Worm (Caenorhabditis elegans): ENCODE measurements around the gene csa-1.
A peak's percentile ranks its signal among the peaks of the same experiment; 100 is the strongest.

The csa-1 gene

ce11 chrII:9280048-9280772 lies 39.3 kb downstream of the csa-1 start, which contains the start of gene gldi-3:
gldi-3 (minus strand) TSS chrII:9280098.
- TF ChIP-seq W03F9.2 (tag; optimal IDR thresholded peaks at IDR 0.05) = no peak
- no peak for TF ChIP-seq him-1 (tag; optimal IDR thresholded peaks at IDR 0.05)
- TF ChIP-seq dao-5 (tag; optimal IDR thresholded peaks at IDR 0.05) = no peak

ce11 chrII:9279016-9279415 lies 40.5 kb downstream of the csa-1 start:
- no peak for TF ChIP-seq dao-5 (tag; optimal IDR thresholded peaks at IDR 0.05)
- TF ChIP-seq W03F9.2 (tag; optimal IDR thresholded peaks at IDR 0.05) = no peak
- no peak for TF ChIP-seq him-1 (tag; optimal IDR thresholded peaks at IDR 0.05)

ce11 chrII:9277153-9277552 lies 42.4 kb downstream of the csa-1 start:
- TF ChIP-seq W03F9.2 (tag; optimal IDR thresholded peaks at IDR 0.05) (no peak), dao-5 (tag; optimal IDR thresholded peaks at IDR 0.05) (no peak), him-1 (tag; optimal IDR thresholded peaks at IDR 0.05) (no peak)

- no peak for TF ChIP-seq W03F9.2 (tag; optimal IDR thresholded peaks at IDR 0.05)
- TF ChIP-seq him-1 (tag; optimal IDR thresholded peaks at IDR 0.05) = no peak
- no peak for TF ChIP-seq dao-5 (tag; optimal IDR thresholded peaks at IDR 0.05)
These were observed 44.4 kb downstream of the csa-1 start for ce11 chrII:9275173-9275572.

- TF ChIP-seq him-1 (tag; optimal IDR thresholded peaks at IDR 0.05) (no peak), dao-5 (tag; optimal IDR thresholded peaks at IDR 0.05) (no peak), W03F9.2 (tag; optimal IDR thresholded peaks at IDR 0.05) (no peak)
These were observed 44.8 kb downstream of the csa-1 start for ce11 chrII:9274734-9275133.

- TF ChIP-seq W03F9.2 (tag; optimal IDR thresholded peaks at IDR 0.05) = peak; percentile 85
- TF ChIP-seq him-1 (tag; optimal IDR thresholded peaks at IDR 0.05) = peak; percentile 53
- no peak for TF ChIP-seq dao-5 (tag; optimal IDR thresholded peaks at IDR 0.05)
These were observed 45.5 kb downstream of the csa-1 start for ce11 chrII:9273984-9274383.

ce11 chrII:9272942-9273341 lies 46.6 kb downstream of the csa-1 start, which contains the start of gene C01G6.4:
C01G6.4 (minus strand) TSS chrII:9273042.
- TF ChIP-seq him-1 (tag; optimal IDR thresholded peaks at IDR 0.05) = no peak
- TF ChIP-seq dao-5 (tag; optimal IDR thresholded peaks at IDR 0.05) = no peak
- no peak for TF ChIP-seq W03F9.2 (tag; optimal IDR thresholded peaks at IDR 0.05)

ce11 chrII:9271285-9271684 lies 48.2 kb downstream of the csa-1 start:
- TF ChIP-seq dao-5 (tag; optimal IDR thresholded peaks at IDR 0.05) (no peak), him-1 (tag; optimal IDR thresholded peaks at IDR 0.05) (no peak), W03F9.2 (tag; optimal IDR thresholded peaks at IDR 0.05) (no peak)

ce11 chrII:9269588-9269987 lies 49.9 kb downstream of the csa-1 start, which contains the start of gene C01G6.3:
C01G6.3 (plus strand) TSS chrII:9269888.
- TF ChIP-seq dao-5 (tag; optimal IDR thresholded peaks at IDR 0.05) = no peak
- TF ChIP-seq him-1 (tag; optimal IDR thresholded peaks at IDR 0.05) = no peak
- TF ChIP-seq W03F9.2 (tag; optimal IDR thresholded peaks at IDR 0.05) = no peak

ce11 chrII:9268983-9269382 lies 50.5 kb downstream of the csa-1 start:
- TF ChIP-seq dao-5 (tag; optimal IDR thresholded peaks at IDR 0.05) (no peak), W03F9.2 (tag; optimal IDR thresholded peaks at IDR 0.05) (no peak), him-1 (tag; optimal IDR thresholded peaks at IDR 0.05) (no peak)

Data from whole organism, L4/young adult.